Fruit fly (Drosophila melanogaster): Measurements from ENCODE around the gene pigs.

The pigs gene

dm6 chrX:6624006-6624745, 24.3 kb downstream of the pigs start (continued):
- peak; percentile 50 for TF ChIP-seq Gug (GFP tag; IDR thresholded peaks at IDR 0.05)
- TF ChIP-seq salr (GFP tag; optimal IDR thresholded peaks at IDR 0.05): peak; percentile 11 to 19
- TF ChIP-seq Sox14 (GFP tag; optimal IDR thresholded peaks at IDR 0.05): peak; percentile 64
- no peak for TF ChIP-seq CG11762 (GFP tag; optimal IDR thresholded peaks at IDR 0.05; ENCODE audit: insufficient read depth)
- TF ChIP-seq CG6792 (GFP tag; optimal IDR thresholded peaks at IDR 0.05): peak; percentile 55
- TF ChIP-seq vri (GFP tag; optimal IDR thresholded peaks at IDR 0.05): peak; percentile 69
- peak; percentile 40 for TF ChIP-seq net (GFP tag; optimal IDR thresholded peaks at IDR 0.05)
- TF ChIP-seq CG8632 (GFP tag; optimal IDR thresholded peaks at IDR 0.05): peak; percentile 38
- peak; percentile 49 for TF ChIP-seq CG6808 (GFP tag; optimal IDR thresholded peaks at IDR 0.05)
- no peak for TF ChIP-seq fkh (GFP tag; optimal IDR thresholded peaks at IDR 0.05)
- TF ChIP-seq ss (GFP tag; optimal IDR thresholded peaks at IDR 0.05): peak; percentile 47 to 78
- peak; percentile 2 for TF ChIP-seq Eip93F (GFP tag; optimal IDR thresholded peaks at IDR 0.05)
- peak; percentile 78; the same call in 2 of the 3 replicates for TF ChIP-seq CG6163 (GFP tag; IDR thresholded peaks at IDR 0.05)

dm6 chrX:6624977-6625591, 25.2 kb downstream of the pigs start:
- peak; percentile 24 for TF ChIP-seq CG32006 (GFP tag; optimal IDR thresholded peaks at IDR 0.05)
- 0 out of 2 replicates have a peak, but pooled peaks have one; percentile 8 for TF ChIP-seq CG15336 (GFP tag; IDR thresholded peaks at IDR 0.05)
- peak; percentile 9 for TF ChIP-seq topi (GFP tag; optimal IDR thresholded peaks at IDR 0.05)
- TF ChIP-seq CG8119 (GFP tag; IDR thresholded peaks at IDR 0.05): no peak
- TF ChIP-seq CG10631 (GFP tag; optimal IDR thresholded peaks at IDR 0.05): peak; percentile 14
- TF ChIP-seq Hr4 (GFP tag; optimal IDR thresholded peaks at IDR 0.05): peak; percentile 1
- TF ChIP-seq fkh (GFP tag; optimal IDR thresholded peaks at IDR 0.05): peak; percentile 4
- peak; percentile 69 for TF ChIP-seq Eip78C (GFP tag)
- TF ChIP-seq eg (GFP tag; IDR thresholded peaks at IDR 0.05): 0 out of 3 replicates have a peak, but pooled peaks have one; percentile 22
- no peak for TF ChIP-seq Sox14 (GFP tag; optimal IDR thresholded peaks at IDR 0.05)

- TF ChIP-seq CG4318 (GFP tag; optimal IDR thresholded peaks at IDR 0.05): no peak
- peak; percentile 85 for TF ChIP-seq eg (GFP tag; IDR thresholded peaks at IDR 0.05)
- no peak for TF ChIP-seq CG34406 (GFP tag; optimal IDR thresholded peaks at IDR 0.05)
- TF ChIP-seq dac (GFP tag; optimal IDR thresholded peaks at IDR 0.05): peak; percentile 2
- peak; percentile 84 for TF ChIP-seq CG6163 (GFP tag; IDR thresholded peaks at IDR 0.05)
- peak; percentile 70 for TF ChIP-seq CG6276 (GFP tag; optimal IDR thresholded peaks at IDR 0.05)
- peak; percentile 14 for TF ChIP-seq CG3032 (tag; optimal IDR thresholded peaks at IDR 0.05)
- peak; percentile 0 for TF ChIP-seq acj6 (GFP tag; optimal IDR thresholded peaks at IDR 0.05)
- TF ChIP-seq topi (GFP tag; optimal IDR thresholded peaks at IDR 0.05): no peak
- TF ChIP-seq salr (GFP tag; optimal IDR thresholded peaks at IDR 0.05): peak in 1 of 2 experiments; percentile 64
- TF ChIP-seq CG8119 (GFP tag; IDR thresholded peaks at IDR 0.05): peak; percentile 91
- TF ChIP-seq CG6792 (GFP tag; optimal IDR thresholded peaks at IDR 0.05): no peak
- TF ChIP-seq fd59A (GFP tag; optimal IDR thresholded peaks at IDR 0.05): no peak
- no peak for TF ChIP-seq esn (GFP tag; optimal IDR thresholded peaks at IDR 0.05)
- TF ChIP-seq CG10631 (GFP tag; optimal IDR thresholded peaks at IDR 0.05): no peak
- peak; percentile 6 for TF ChIP-seq Sox14 (GFP tag; optimal IDR thresholded peaks at IDR 0.05)
- peak; percentile 27 for TF ChIP-seq CG1621 (tag; optimal IDR thresholded peaks at IDR 0.05)
- TF ChIP-seq Eip93F (GFP tag; optimal IDR thresholded peaks at IDR 0.05): no peak
- TF ChIP-seq CG11294 (GFP tag; IDR thresholded peaks at IDR 0.05): no peak
- peak; percentile 10 for TF ChIP-seq CG10669 (GFP tag; optimal IDR thresholded peaks at IDR 0.05)
- peak; percentile 45 for TF ChIP-seq net (GFP tag; optimal IDR thresholded peaks at IDR 0.05)
- TF ChIP-seq dsx (GFP tag; optimal IDR thresholded peaks at IDR 0.05; ENCODE audit: poor library complexity, severe bottlenecking): peak; percentile 55
- TF ChIP-seq CG8319 (GFP tag; optimal IDR thresholded peaks at IDR 0.05): no peak
- peak; percentile 35 for TF ChIP-seq Gug (GFP tag; IDR thresholded peaks at IDR 0.05)
- TF ChIP-seq spab (GFP tag; optimal IDR thresholded peaks at IDR 0.05): peak; percentile 5
- no peak for TF ChIP-seq CG31627 (GFP tag; optimal IDR thresholded peaks at IDR 0.05)
- TF ChIP-seq Hr38 (GFP tag; optimal IDR thresholded peaks at IDR 0.05): no peak
- peak; percentile 75 for TF ChIP-seq CG15336 (GFP tag; IDR thresholded peaks at IDR 0.05)
- peak; percentile 47 for TF ChIP-seq Eip78C (GFP tag)
- peak; percentile 1 for TF ChIP-seq CG3919 (GFP tag; optimal IDR thresholded peaks at IDR 0.05)
- no peak for TF ChIP-seq Ets96B (tag; optimal IDR thresholded peaks at IDR 0.05)
- TF ChIP-seq lz (GFP tag; optimal IDR thresholded peaks at IDR 0.05): no peak
- no peak for TF ChIP-seq svp (GFP tag)
- TF ChIP-seq OdsH (GFP tag; optimal IDR thresholded peaks at IDR 0.05): no peak
- no peak for TF ChIP-seq CG11902 (GFP tag; optimal IDR thresholded peaks at IDR 0.05)
Measured at dm6 chrX:6631885-6632284, 32.0 kb downstream of the pigs start.

All from whole organism, prepupa.